Fruit fly (Drosophila melanogaster): ENCODE measurements around the gene CG1737.

Gene CG1737

dm6 chrX:11338047-11338747 lies 12.2 kb upstream of the CG1737 start (continued):
- TF ChIP-seq Sox102F (GFP tag; optimal IDR thresholded peaks at IDR 0.05) (no peak), CG17912 (GFP tag; optimal IDR thresholded peaks at IDR 0.05) (no peak), CG3407 (GFP tag; optimal IDR thresholded peaks at IDR 0.05) (peak; percentile 42), crc (GFP tag; optimal IDR thresholded peaks at IDR 0.05) (peak; percentile 62), Stat92E (GFP tag; optimal IDR thresholded peaks at IDR 0.05) (no peak), sim (GFP tag; IDR thresholded peaks at IDR 0.05) (no peak), ab (GFP tag; optimal IDR thresholded peaks at IDR 0.05) (no peak), CG18476 (GFP tag; optimal IDR thresholded peaks at IDR 0.05) (peak; percentile 72), Sry-δ (GFP tag; optimal IDR thresholded peaks at IDR 0.05) (peak; percentile 26), CrebB (tag; optimal IDR thresholded peaks at IDR 0.05) (peak; percentile 7), peb (GFP tag; IDR thresholded peaks at IDR 0.05) (no peak), zen2 (GFP tag; IDR thresholded peaks at IDR 0.05; ENCODE audit: partially characterized antibody) (no peak), CG7928 (GFP tag; optimal IDR thresholded peaks at IDR 0.05) (no peak), CG10979 (tag; optimal IDR thresholded peaks at IDR 0.05) (peak; percentile 84), CG31224 (GFP tag; IDR thresholded peaks at IDR 0.05) (no peak), CG11560 (tag; IDR thresholded peaks at IDR 0.05) (no peak), CG1647 (GFP tag; optimal IDR thresholded peaks at IDR 0.05) (peak; percentile 8), nerfin-1 (tag; optimal IDR thresholded peaks at IDR 0.05) (peak; percentile 66), Aef1 (GFP tag; IDR thresholded peaks at IDR 0.05) (peak; percentile 39; the same call in 2 of the 3 replicates), slp2 (GFP tag; optimal IDR thresholded peaks at IDR 0.05) (no peak), Elba2 (GFP tag; optimal IDR thresholded peaks at IDR 0.05) (no peak), chm (GFP tag; IDR thresholded peaks at IDR 0.05) (no peak), hth (optimal IDR thresholded peaks at IDR 0.05) (no peak), CG11085 (GFP tag; IDR thresholded peaks at IDR 0.05) (no peak), dmrt11E (tag; optimal IDR thresholded peaks at IDR 0.05) (peak; percentile 70), row (GFP tag; IDR thresholded peaks at IDR 0.05) (peak; percentile 79), sens (GFP tag) (peak; percentile 95), CG14441 (GFP tag; IDR thresholded peaks at IDR 0.05) (peak; percentile 43), Hr3 (GFP tag; optimal IDR thresholded peaks at IDR 0.05) (peak; percentile 74), ATbp (GFP tag; optimal IDR thresholded peaks at IDR 0.05) (peak; percentile 59), wor (GFP tag; IDR thresholded peaks at IDR 0.05) (0 out of 2 replicates have a peak, but pooled peaks have one; percentile 28), Bteb2 (GFP tag; optimal IDR thresholded peaks at IDR 0.05) (peak; percentile 59), Abd-B (GFP tag; optimal IDR thresholded peaks at IDR 0.05) (no peak), CG18262 (tag; optimal IDR thresholded peaks at IDR 0.05) (peak; percentile 78), tgo (GFP tag; IDR thresholded peaks at IDR 0.05) (peak; percentile 46; the same call in 2 of the 3 replicates), ftz-f1 (GFP tag; optimal IDR thresholded peaks at IDR 0.05) (peak; percentile 43), CG31365 (tag; optimal IDR thresholded peaks at IDR 0.05) (no peak), CG15269 (tag; optimal IDR thresholded peaks at IDR 0.05) (peak; percentile 86), usp (GFP tag; optimal IDR thresholded peaks at IDR 0.05) (no peak), CG17612 (GFP tag; IDR thresholded peaks at IDR 0.05) (no peak), oc (tag; optimal IDR thresholded peaks at IDR 0.05) (no peak), mirr (GFP tag; optimal IDR thresholded peaks at IDR 0.05) (peak; percentile 29), CG18599 (GFP tag; optimal IDR thresholded peaks at IDR 0.05) (no peak), sug (tag; optimal IDR thresholded peaks at IDR 0.05) (no peak), Hr51 (GFP tag; optimal IDR thresholded peaks at IDR 0.05) (peak in 1 of 2 experiments; percentile 85), salm (tag; optimal IDR thresholded peaks at IDR 0.05) (no peak), CG6813 (GFP tag; optimal IDR thresholded peaks at IDR 0.05) (peak; percentile 66), Dip2 (GFP tag; IDR thresholded peaks at IDR 0.05) (no peak), run (tag; optimal IDR thresholded peaks at IDR 0.05) (peak; percentile 54), D19A (tag; optimal IDR thresholded peaks at IDR 0.05) (no peak)
